Fruit fly (Drosophila melanogaster) whole organism, adult: ENCODE data around the gene CG16800.

Source experiments
- CG14711 ChIP-seq: fragments of 200-800 bp; sonication (Bioruptor generic); optimal IDR thresholded peaks from 2 replicates; lab custom pipeline; 2018; ENCODE audit warnings: missing biosample characterization, mild to moderate bottlenecking, missing genetic modification characterization, moderate library complexity
- CG33017 ChIP-seq: fragments of 200-800 bp; sonication (Bioruptor generic); optimal IDR thresholded peaks from 2 replicates; lab custom pipeline; 2018; ENCODE audit warnings: missing biosample characterization, mild to moderate bottlenecking, missing genetic modification characterization, moderate library complexity
- CG7045 ChIP-seq: fragments of 200-800 bp; sonication (Bioruptor generic); optimal IDR thresholded peaks from 2 replicates; lab custom pipeline; 2017; ENCODE audit warnings: missing biosample characterization, mild to moderate bottlenecking, missing genetic modification characterization
- Clk ChIP-seq: fragments of 200-800 bp; sonication (Bioruptor generic); optimal IDR thresholded peaks from 2 replicates; lab custom pipeline; 2017; ENCODE audit warnings: missing biosample characterization, missing genetic modification characterization
- cnc ChIP-seq, 2 experiments: fragments of >200 bp; optimal IDR thresholded peaks; 2 replicates each; lab custom pipeline; 2017
- kay ChIP-seq: fragments of 200-800 bp; sonication (Bioruptor generic); peaks from one replicate; lab custom pipeline; 2016; ENCODE audit warnings: missing biosample characterization, missing genetic modification characterization, borderline replicate concordance
- ovo ChIP-seq: fragments of 200-800 bp; sonication (Bioruptor generic); optimal IDR thresholded peaks from 2 replicates; lab custom pipeline; 2016; ENCODE audit warnings: missing biosample characterization, missing genetic modification characterization
- pad ChIP-seq: fragments of 200-800 bp; sonication (Bioruptor generic); optimal IDR thresholded peaks from 3 replicates; lab custom pipeline; 2017; ENCODE audit warnings: missing biosample characterization, missing genetic modification characterization, mild to moderate bottlenecking, moderate library complexity, missing genetic modification reagents

DNA sequence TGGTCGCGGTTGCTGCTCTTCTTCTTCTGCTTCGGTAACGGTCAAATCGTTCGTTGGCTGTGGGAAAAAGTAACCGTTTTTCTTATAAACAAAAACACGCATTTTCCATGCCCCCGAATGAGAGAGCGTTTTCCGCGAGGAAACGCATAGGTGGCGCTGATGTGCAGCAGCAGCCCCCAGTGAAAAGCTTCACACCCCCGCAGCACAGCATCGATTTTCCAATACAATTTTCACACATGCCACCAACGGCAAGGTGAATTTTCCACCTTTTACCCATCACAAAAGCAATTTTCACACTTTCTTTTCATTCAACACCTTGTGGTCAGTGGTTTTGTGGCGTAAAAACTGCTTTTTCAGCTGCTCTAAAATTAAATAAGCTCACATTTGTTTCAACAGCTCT is 37.3 kb downstream of the CG16800 start:
- no peak for TF ChIP-seq kay (GFP tag; lab: Kevin White, UChicago)
- no peak for TF ChIP-seq cnc (optimal IDR thresholded peaks at IDR 0.05; lab: Kevin White, UChicago)
- no peak for TF ChIP-seq Clk (GFP tag; lab: Kevin White, UChicago)
- no peak for TF ChIP-seq pad (GFP tag; lab: Kevin White, UChicago)
- no peak for TF ChIP-seq CG33017 (tag; lab: Kevin White, UChicago)
- TF ChIP-seq CG7045 (GFP tag; lab: Kevin White, UChicago): no peak
- no peak for TF ChIP-seq ovo (GFP tag; lab: Kevin White, UChicago)
- TF ChIP-seq CG14711 (tag; lab: Kevin White, UChicago): no peak
